Worm (Caenorhabditis elegans) whole organism, dauer: ENCODE data around the gene C31E10.11.
"Not testable (repeated sequence)": the region's sequence is repeated elsewhere in the genome, so short reads cannot be mapped to it uniquely, and the experiment has no call there.

ENCODE experiments used
- unc-62 ChIP-seq: sonication (generic microtip); optimal IDR thresholded peaks from 2 replicates; lab custom pipeline; 2017; ENCODE audit warnings: missing biosample characterization, missing genetic modification reagents, missing genetic modification characterization

The C31E10.11 gene

ce11 chrX:14001494-14001974 lies 11.0 kb upstream of the C31E10.11 start, which contains the start of gene cytb-5.1:
cytb-5.1 (plus strand) TSS chrX:14001924.
- TF ChIP-seq unc-62 (GFP tag; lab: Kevin White, UChicago) = no peak

ce11 chrX:14000198-14000748 lies 9.7 kb upstream of the C31E10.11 start:
- no peak for TF ChIP-seq unc-62 (GFP tag; lab: Kevin White, UChicago)

DNA sequence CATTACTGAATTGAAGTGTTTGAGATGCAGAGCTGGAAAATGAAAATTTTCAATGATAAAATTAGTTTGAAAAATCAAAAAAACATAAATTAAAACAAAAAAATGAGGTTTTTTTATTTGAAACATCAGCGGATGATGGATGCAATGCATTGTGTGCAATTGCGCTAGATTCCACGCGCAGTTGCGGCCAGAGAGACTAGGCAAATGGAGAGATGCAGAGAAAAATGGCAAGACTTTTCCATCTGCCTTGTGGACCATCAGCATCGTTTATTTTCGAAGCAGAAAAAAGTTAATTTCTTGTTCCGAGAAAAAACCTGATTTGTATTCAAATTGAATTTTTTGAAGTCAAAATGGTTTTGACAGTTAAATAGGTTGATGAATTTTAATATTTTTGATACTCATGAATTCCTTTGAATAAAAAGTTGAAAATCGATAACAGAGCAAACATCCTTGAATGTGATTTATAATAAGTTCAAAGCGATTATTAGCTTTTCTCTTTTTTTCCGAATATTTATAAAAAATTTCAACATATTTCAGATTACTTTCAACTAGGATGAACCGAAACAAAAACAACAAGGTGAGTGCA lies 5.3 kb upstream of the C31E10.11 start, which contains the start of the genes C31E10.5 and C31E10.6:
Gene C31E10.5, minus strand, starts transcription at position 32 of the 586 bp plus-strand sequence.
Gene C31E10.6, plus strand, starts transcription at position 536 of the 586 bp plus-strand sequence.
- no peak for TF ChIP-seq unc-62 (GFP tag; lab: Kevin White, UChicago)

DNA sequence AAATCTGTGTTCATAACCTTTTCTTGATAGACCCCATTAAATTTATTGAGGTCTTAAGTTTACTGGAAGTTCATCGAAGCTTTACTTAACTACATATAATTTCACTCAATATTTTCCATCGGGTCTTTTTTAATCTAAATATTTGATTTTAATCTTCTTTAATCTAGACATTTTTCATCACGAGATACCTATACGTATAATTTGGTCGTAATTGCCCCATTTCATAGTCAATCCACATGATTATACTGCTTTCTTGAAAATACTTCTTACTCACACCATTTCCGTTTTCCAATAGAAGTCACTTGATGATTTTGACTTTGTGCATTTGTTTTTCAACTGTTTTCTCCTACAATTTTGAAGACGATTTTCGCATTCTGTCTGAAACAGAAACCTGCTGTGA lies 4.3 kb downstream of the C31E10.11 start, which contains the start of gene irld-24:
Gene irld-24, plus strand, starts transcription at position 301 of the 400 bp plus-strand sequence.
- no peak for TF ChIP-seq unc-62 (GFP tag; lab: Kevin White, UChicago)

ce11 chrX:13980417-13980816 lies 10.2 kb downstream of the C31E10.11 start, which contains the start of gene arrd-24:
arrd-24 (minus strand) TSS chrX:13980517.
- not testable (repeated sequence) for TF ChIP-seq unc-62 (GFP tag; lab: Kevin White, UChicago)

- TF ChIP-seq unc-62 (GFP tag; lab: Kevin White, UChicago) = no peak
These were observed 13.0 kb downstream of the C31E10.11 start, which contains the start of gene F48F7.6 for ce11 chrX:13977439-13978118. F48F7.6 (plus strand) TSS chrX:13977829.

- TF ChIP-seq unc-62 (GFP tag; lab: Kevin White, UChicago) = no peak
These were observed 15.3 kb downstream of the C31E10.11 start, which contains the start of gene F48F7.5 for ce11 chrX:13975314-13975713. F48F7.5 (plus strand) TSS chrX:13975653.

- no peak for TF ChIP-seq unc-62 (GFP tag; lab: Kevin White, UChicago)
These were observed 16.0 kb downstream of the C31E10.11 start for ce11 chrX:13974448-13975071.

DNA sequence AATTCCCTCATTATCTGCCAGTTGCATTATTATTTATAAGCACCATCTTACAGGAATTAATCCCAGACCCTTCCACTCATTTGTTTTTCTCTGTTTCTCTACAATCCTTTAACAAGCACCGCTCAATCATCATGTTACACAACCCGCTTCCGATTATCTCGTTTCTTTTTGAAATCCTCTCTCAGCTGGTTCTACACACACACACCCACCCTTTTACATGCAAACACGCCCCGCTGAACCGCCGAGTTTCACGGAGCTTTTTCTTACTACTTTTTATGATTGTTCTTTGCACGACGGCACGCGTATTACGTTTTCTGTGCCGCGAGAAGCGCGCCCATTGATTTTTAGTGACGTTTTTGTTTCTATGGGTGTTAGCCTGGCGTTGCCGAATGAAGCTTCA lies 16.8 kb downstream of the C31E10.11 start:
- no peak for TF ChIP-seq unc-62 (GFP tag; lab: Kevin White, UChicago)

- no peak for TF ChIP-seq unc-62 (GFP tag; lab: Kevin White, UChicago)
These were observed 21.2 kb downstream of the C31E10.11 start for ce11 chrX:13969257-13969968.

DNA sequence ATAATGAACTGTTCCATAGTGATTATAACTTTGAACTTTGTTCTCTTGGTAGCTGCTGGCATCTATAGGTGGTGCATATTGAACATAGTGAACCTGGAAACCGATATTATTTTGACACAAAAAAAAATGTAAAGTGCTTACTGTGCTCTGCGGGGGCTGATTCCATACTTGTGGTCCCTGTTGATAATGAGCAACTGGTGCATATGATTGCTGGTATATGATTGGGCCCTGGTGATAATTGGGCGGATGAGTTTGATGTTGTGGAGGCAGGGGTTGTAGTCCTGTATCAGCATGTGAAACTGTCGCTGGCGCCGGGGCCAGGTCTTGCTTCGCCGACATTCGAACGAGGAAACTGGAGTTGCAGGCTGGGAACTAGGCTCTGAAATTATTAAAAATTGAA lies 22.3 kb downstream of the C31E10.11 start, which contains the start of gene pqn-39:
Gene pqn-39, minus strand, starts transcription at position 385 of the 400 bp plus-strand sequence.
- no peak for TF ChIP-seq unc-62 (GFP tag; lab: Kevin White, UChicago)

DNA sequence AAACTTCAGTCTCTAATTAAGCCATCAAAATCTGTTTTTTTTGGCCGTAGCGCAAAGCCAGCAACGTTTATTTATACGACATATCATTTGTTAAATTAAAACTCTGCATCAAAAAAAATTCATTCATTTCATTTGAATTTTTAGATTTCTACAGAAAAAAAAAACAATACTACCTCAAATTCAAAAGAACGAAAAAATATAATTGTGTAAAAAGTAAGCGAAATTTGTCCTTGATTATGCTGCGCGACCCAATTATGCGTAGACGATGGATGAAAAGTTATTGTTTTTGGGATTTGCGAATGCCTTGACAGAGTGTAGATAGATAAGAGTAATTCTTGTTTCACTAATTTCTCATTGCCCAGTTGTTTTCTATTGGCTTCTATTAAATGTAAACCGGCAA lies 27.4 kb downstream of the C31E10.11 start, which contains the start of gene F48F7.3:
Gene F48F7.3, plus strand, starts transcription at position 301 of the 400 bp plus-strand sequence.
- no peak for TF ChIP-seq unc-62 (GFP tag; lab: Kevin White, UChicago)

- TF ChIP-seq unc-62 (GFP tag; lab: Kevin White, UChicago) = no peak
These were observed 30.7 kb downstream of the C31E10.11 start, which contains the start of gene syx-2 for ce11 chrX:13959849-13960248. syx-2 (plus strand) TSS chrX:13960149.

ce11 chrX:13959383-13959782 lies 31.2 kb downstream of the C31E10.11 start:
- TF ChIP-seq unc-62 (GFP tag; lab: Kevin White, UChicago) = no peak

DNA sequence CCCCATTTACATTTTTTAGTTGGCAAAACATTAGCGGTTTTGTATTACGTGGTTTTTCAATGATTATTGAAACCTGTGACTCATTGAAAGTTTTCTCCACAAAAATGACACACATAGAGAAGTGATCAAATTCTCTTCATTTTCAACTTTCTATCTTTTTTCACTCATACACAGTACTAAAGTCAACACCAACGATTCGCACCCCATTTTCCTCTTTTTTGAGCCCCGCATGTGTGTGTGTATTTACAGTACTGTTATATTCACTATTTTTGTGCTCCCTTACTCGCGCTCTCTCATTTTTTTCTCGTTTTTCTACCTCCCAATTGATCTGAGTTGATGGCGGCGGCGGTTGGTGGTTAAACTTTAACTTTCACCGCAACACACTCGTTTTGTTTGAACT lies 32.1 kb downstream of the C31E10.11 start:
- TF ChIP-seq unc-62 (GFP tag; lab: Kevin White, UChicago) = no peak
